Worm (Caenorhabditis elegans) whole organism, L2 larva: ENCODE measurements around the gene R10E11.6.

Source experiments
- C34F6.9 ChIP-seq: fragments of 150-350 bp; optimal IDR thresholded peaks from 2 replicates; lab custom pipeline; 2014; ENCODE audit warnings: missing biosample characterization, missing genetic modification characterization
- F13H6.1 ChIP-seq: sonication (generic microtip); optimal IDR thresholded peaks from 2 replicates; lab custom pipeline; 2016; ENCODE audit warnings: missing genetic modification characterization, missing compliant biosample characterization
- Y55F3AM.14 ChIP-seq: fragments of 200-800 bp; sonication (Bioruptor generic); optimal IDR thresholded peaks from 2 replicates; lab custom pipeline; 2018; ENCODE audit warnings: mild to moderate bottlenecking, missing genetic modification characterization, missing compliant biosample characterization
- ZK546.5 ChIP-seq: sonication (generic microtip); optimal IDR thresholded peaks from 2 replicates; lab custom pipeline; 2017; ENCODE audit warnings: missing biosample characterization, missing genetic modification characterization
- aly-2 ChIP-seq: fragments of 150-350 bp; optimal IDR thresholded peaks from 2 replicates; lab custom pipeline; 2014; ENCODE audit warnings: missing biosample characterization, missing genetic modification characterization
- ama-1 ChIP-seq: fragments of 150-350 bp; optimal IDR thresholded peaks from 2 replicates; lab custom pipeline; 2018; ENCODE audit warnings: inconsistent platforms
- ceh-16 ChIP-seq: fragments of 150-350 bp; optimal IDR thresholded peaks from 2 replicates; lab custom pipeline; 2014; ENCODE audit warnings: missing biosample characterization, missing genetic modification characterization
- dmd-4 ChIP-seq: sonication (generic microtip); optimal IDR thresholded peaks from 2 replicates; lab custom pipeline; 2017; ENCODE audit warnings: missing biosample characterization, missing genetic modification characterization
- egl-27 ChIP-seq: sonication (generic microtip); optimal IDR thresholded peaks from 3 replicates; lab custom pipeline; 2017; ENCODE audit warnings: missing biosample characterization, missing genetic modification reagents, missing genetic modification characterization
- elt-1 ChIP-seq: fragments of 150-350 bp; optimal IDR thresholded peaks from 2 replicates; lab custom pipeline; 2014; ENCODE audit warnings: missing biosample characterization, missing genetic modification characterization
- elt-3 ChIP-seq: sonication (generic microtip); optimal IDR thresholded peaks from 2 replicates; lab custom pipeline; 2017; ENCODE audit warnings: missing biosample characterization, missing genetic modification characterization
- fos-1 ChIP-seq: fragments of 150-350 bp; optimal IDR thresholded peaks from 2 replicates; lab custom pipeline; 2014; ENCODE audit warnings: missing biosample characterization, missing genetic modification characterization
- lin-11 ChIP-seq: fragments of 150-350 bp; sonication (generic microtip); optimal IDR thresholded peaks from 2 replicates; lab custom pipeline; 2014; ENCODE audit warnings: missing biosample characterization, missing genetic modification characterization, inconsistent platforms, mixed read lengths
- lin-39 ChIP-seq: fragments of 150-350 bp; optimal IDR thresholded peaks from 2 replicates; lab custom pipeline; 2014; ENCODE audit warnings: missing biosample characterization, missing genetic modification reagents, missing genetic modification characterization
- lsy-2 ChIP-seq, 2 experiments: fragments of 150-350 bp in 1 of 2; sonication (generic microtip) in 1 of 2; optimal IDR thresholded peaks; 2 replicates each; lab custom pipeline; 2014 to 2017; ENCODE audit warnings: missing biosample characterization in 2 of 2, missing genetic modification characterization in 2 of 2
- mab-5 ChIP-seq: fragments of 150-350 bp; optimal IDR thresholded peaks from 2 replicates; lab custom pipeline; 2014; ENCODE audit warnings: missing biosample characterization, missing genetic modification characterization
- nhr-10 ChIP-seq: sonication (generic microtip); optimal IDR thresholded peaks from 2 replicates; lab custom pipeline; 2017; ENCODE audit warnings: missing biosample characterization, missing genetic modification characterization
- nhr-129 ChIP-seq: fragments of 150-350 bp; optimal IDR thresholded peaks from 2 replicates; lab custom pipeline; 2014; ENCODE audit warnings: missing biosample characterization, missing genetic modification characterization
- nhr-21 ChIP-seq: fragments of 150-350 bp; optimal IDR thresholded peaks from 2 replicates; lab custom pipeline; 2014; ENCODE audit warnings: missing biosample characterization, missing genetic modification characterization
- nhr-25 ChIP-seq: fragments of 150-350 bp; sonication (generic microtip); optimal IDR thresholded peaks from 3 replicates; lab custom pipeline; 2014; ENCODE audit warnings: missing biosample characterization, missing genetic modification characterization
- nhr-6 ChIP-seq: fragments of 150-350 bp; optimal IDR thresholded peaks from 2 replicates; lab custom pipeline; 2014; ENCODE audit warnings: missing biosample characterization, missing genetic modification characterization
- nhr-77 ChIP-seq: fragments of 150-350 bp; optimal IDR thresholded peaks from 2 replicates; lab custom pipeline; 2014; ENCODE audit warnings: missing biosample characterization, missing genetic modification characterization
- peb-1 ChIP-seq: fragments of 150-350 bp; optimal IDR thresholded peaks from 2 replicates; lab custom pipeline; 2014; ENCODE audit warnings: missing biosample characterization, missing genetic modification characterization
- sem-4 ChIP-seq: fragments of 150-350 bp; optimal IDR thresholded peaks from 2 replicates; lab custom pipeline; 2014; ENCODE audit warnings: missing biosample characterization, missing genetic modification reagents, missing genetic modification characterization
- skn-1 ChIP-seq: sonication (generic microtip); optimal IDR thresholded peaks from 2 replicates; lab custom pipeline; 2017; ENCODE audit warnings: missing biosample characterization, missing genetic modification characterization
- sma-3 ChIP-seq: sonication (generic microtip); optimal IDR thresholded peaks from 2 replicates; lab custom pipeline; 2016; ENCODE audit warnings: missing genetic modification reagents, missing genetic modification characterization, missing compliant biosample characterization
- sma-9 ChIP-seq, 2 experiments: fragments of 150-350 bp in 1 of 2; sonication (generic microtip) in 1 of 2; optimal IDR thresholded peaks; 2 replicates each; lab custom pipeline; 2014 to 2016; ENCODE audit warnings: missing genetic modification characterization in 2 of 2, mild to moderate bottlenecking in 1 of 2, missing biosample characterization in 1 of 2, missing compliant biosample characterization in 1 of 2, missing genetic modification reagents in 1 of 2, moderate library complexity in 1 of 2
- unc-39 ChIP-seq: fragments of 150-350 bp; optimal IDR thresholded peaks from 2 replicates; lab custom pipeline; 2014; ENCODE audit warnings: missing biosample characterization, missing genetic modification characterization
- unc-62 ChIP-seq: fragments of 150-350 bp; optimal IDR thresholded peaks from 2 replicates; lab custom pipeline; 2014; ENCODE audit warnings: missing biosample characterization, missing genetic modification reagents, missing genetic modification characterization
- zag-1 ChIP-seq: fragments of 150-350 bp; optimal IDR thresholded peaks from 2 replicates; lab custom pipeline; 2014; ENCODE audit warnings: missing biosample characterization, missing genetic modification characterization
- ztf-1 ChIP-seq: fragments of 200-800 bp; sonication (Bioruptor generic); conservative IDR thresholded peaks from 2 replicates; pipeline ENCODE4 v1.3.6; 2022; ENCODE audit warnings: missing genetic modification characterization, missing compliant biosample characterization
- ztf-4 ChIP-seq: fragments of 150-350 bp; optimal IDR thresholded peaks from 2 replicates; lab custom pipeline; 2014; ENCODE audit warnings: missing biosample characterization, missing genetic modification characterization

The R10E11.6 gene

DNA sequence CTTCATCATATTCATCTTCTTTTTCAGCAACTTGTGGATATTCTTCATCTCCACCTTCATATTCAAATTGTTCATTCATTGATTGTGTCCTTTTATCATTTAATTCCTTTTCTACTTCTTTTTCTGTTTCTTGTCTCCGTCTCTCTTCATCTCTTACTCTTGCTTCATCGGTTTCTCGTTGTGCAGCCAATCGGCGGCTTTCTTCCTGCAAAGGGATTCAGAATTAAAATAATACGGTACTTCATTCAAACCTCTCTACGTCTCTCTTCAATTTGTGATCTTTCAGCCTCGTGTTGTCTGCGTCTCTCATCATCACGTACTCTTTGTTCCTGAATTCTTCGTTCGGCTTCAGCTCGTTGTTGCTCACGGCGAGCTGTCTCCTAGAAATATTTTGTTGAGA is 42.1 kb upstream of the R10E11.6 start:
- TF ChIP-seq lsy-2 (tag; optimal IDR thresholded peaks at IDR 0.05; lab: Kevin White, UChicago) (peak in 1 of 2 experiments; percentile 28), C34F6.9 (tag; lab: Kevin White, UChicago) (no peak)

DNA sequence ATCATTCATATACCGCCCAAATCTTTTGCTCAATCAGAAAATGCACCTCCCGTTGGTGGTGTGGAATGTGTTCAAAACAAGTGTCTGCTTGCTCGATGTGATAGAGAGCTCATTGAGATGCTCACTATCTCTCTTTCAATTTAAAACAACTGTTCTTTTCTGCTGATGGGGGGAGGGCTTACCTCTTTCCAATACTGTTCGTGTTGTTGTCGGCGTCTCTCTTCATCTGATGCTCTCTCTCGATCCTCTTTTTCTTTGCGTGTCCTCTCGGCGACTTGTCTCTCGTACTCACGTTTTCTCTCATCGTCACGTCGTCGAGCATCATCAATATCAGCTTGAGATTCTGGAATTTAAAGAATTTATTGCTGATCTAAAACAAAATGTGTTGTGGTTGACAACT is 40.8 kb upstream of the R10E11.6 start:
- TF ChIP-seq F13H6.1 (tag; lab: Kevin White, UChicago) (peak; percentile 73), fos-1 (tag; lab: Kevin White, UChicago) (no peak), sma-3 (GFP tag; lab: Kevin White, UChicago) (no peak), zag-1 (tag; lab: Kevin White, UChicago) (no peak), nhr-10 (no peak), skn-1 (no peak), sma-9 (GFP tag; optimal IDR thresholded peaks at IDR 0.05; lab: Kevin White, UChicago) (peak; percentile 50), sma-9 (tag; optimal IDR thresholded peaks at IDR 0.05; lab: Kevin White, UChicago) (no peak), dmd-4 (tag; lab: Kevin White, UChicago) (no peak), lin-11 (no peak), C34F6.9 (tag; lab: Kevin White, UChicago) (peak; percentile 48), lsy-2 (tag; optimal IDR thresholded peaks at IDR 0.05; lab: Kevin White, UChicago) (peak in 1 of 2 experiments; percentile 33), nhr-21 (tag; lab: Kevin White, UChicago) (no peak), peb-1 (tag; lab: Kevin White, UChicago) (no peak), ZK546.5 (tag; lab: Kevin White, UChicago) (no peak), ztf-4 (tag; lab: Kevin White, UChicago) (no peak), ceh-16 (tag; lab: Kevin White, UChicago) (no peak), unc-62 (GFP tag; lab: Kevin White, UChicago) (no peak), nhr-25 (tag; lab: Kevin White, UChicago) (no peak), unc-39 (tag; lab: Kevin White, UChicago) (no peak), elt-3 (tag; lab: Kevin White, UChicago) (no peak), nhr-129 (tag; lab: Kevin White, UChicago) (peak; percentile 31), ama-1 (lab: Kevin White, UChicago) (no peak), aly-2 (no peak), Y55F3AM.14 (GFP tag; lab: Kevin White, UChicago) (no peak)

DNA sequence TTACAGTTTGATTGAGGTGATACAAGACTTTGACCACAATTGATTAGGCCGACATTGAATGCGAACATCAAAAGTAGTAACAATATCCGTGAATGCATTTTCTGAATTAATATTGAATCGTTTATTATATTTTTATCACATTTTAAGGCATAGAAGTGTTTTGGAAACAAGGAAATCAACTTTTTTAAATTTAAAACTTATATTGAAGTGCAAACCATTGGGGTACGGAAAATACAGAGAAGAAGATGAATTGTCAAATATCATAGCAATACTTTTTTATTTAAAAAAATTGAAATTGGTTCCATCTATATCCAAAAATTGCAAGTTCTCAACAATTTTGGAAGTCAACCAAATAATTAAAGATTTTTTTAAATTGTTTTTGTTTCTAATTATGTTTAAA is 39.6 kb upstream of the R10E11.6 start, which contains the start of gene T05G5.1:
Gene T05G5.1, minus strand, starts transcription at position 101 of the 400 bp plus-strand sequence.
- TF ChIP-seq nhr-6: no peak
- no peak for TF ChIP-seq sem-4 (tag; lab: Kevin White, UChicago)
- no peak for TF ChIP-seq elt-1
- TF ChIP-seq sma-9 (GFP tag; optimal IDR thresholded peaks at IDR 0.05; lab: Kevin White, UChicago): no peak
- no peak for TF ChIP-seq sma-9 (tag; optimal IDR thresholded peaks at IDR 0.05; lab: Kevin White, UChicago)
- no peak for TF ChIP-seq sma-3 (GFP tag; lab: Kevin White, UChicago)

DNA sequence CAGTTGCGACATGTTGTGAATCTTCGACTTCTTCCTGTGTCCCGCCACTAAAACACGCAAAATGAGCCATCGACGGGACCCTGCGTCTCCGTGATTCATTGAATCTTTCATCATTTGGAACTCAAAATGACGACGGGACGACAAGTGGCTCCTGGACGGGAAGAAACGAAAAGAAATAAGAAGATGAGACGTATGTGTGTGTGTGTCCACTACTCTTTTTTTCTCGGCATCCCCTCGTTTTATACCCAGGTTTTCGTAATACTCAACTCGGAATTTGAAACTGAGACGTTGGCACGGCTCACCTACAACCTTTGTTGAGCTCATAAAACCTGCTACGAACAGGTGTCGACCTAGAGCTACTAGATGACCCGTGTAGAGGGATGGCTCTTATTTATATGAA is 38.3 kb upstream of the R10E11.6 start:
- TF ChIP-seq C34F6.9 (tag; lab: Kevin White, UChicago) (peak; percentile 41), F13H6.1 (tag; lab: Kevin White, UChicago) (peak; percentile 72), lin-39 (tag; lab: Kevin White, UChicago) (no peak), nhr-77 (no peak), nhr-129 (tag; lab: Kevin White, UChicago) (peak; percentile 59), sma-9 (GFP tag; optimal IDR thresholded peaks at IDR 0.05; lab: Kevin White, UChicago) (peak; percentile 10), sma-9 (tag; optimal IDR thresholded peaks at IDR 0.05; lab: Kevin White, UChicago) (no peak), lsy-2 (tag; optimal IDR thresholded peaks at IDR 0.05; lab: Kevin White, UChicago) (peak in 1 of 2 experiments; percentile 16), ztf-1 (GFP tag; lab: Robert Waterston, UW) (no peak)

- no peak for TF ChIP-seq lin-11
- no peak for TF ChIP-seq egl-27 (tag; lab: Kevin White, UChicago)
- no peak for TF ChIP-seq nhr-77
- no peak for TF ChIP-seq mab-5
- TF ChIP-seq nhr-129 (tag; lab: Kevin White, UChicago): no peak
- TF ChIP-seq nhr-10: no peak
These were observed 37.4 kb upstream of the R10E11.6 start for ce11 chrIII:9745333-9745897.
